Worm (Caenorhabditis elegans) whole organism, midembryonic: Measurements from ENCODE around the gene ceh-24.

ENCODE experiments used
- T22C8.4 ChIP-seq: fragments of 200-800 bp; sonication (Bioruptor generic); IDR thresholded peaks from 2 replicates; pipeline ENCODE4 v1.3.6; 2022; ENCODE audit warnings: missing genetic modification characterization, missing compliant biosample characterization
- cog-1 ChIP-seq: sonication (generic microtip); optimal IDR thresholded peaks from 2 replicates; lab custom pipeline; 2016; ENCODE audit warnings: missing genetic modification characterization, missing compliant biosample characterization
- flt-1 ChIP-seq: fragments of 200-800 bp; sonication (Bioruptor generic); IDR thresholded peaks from 2 replicates; pipeline ENCODE4 v1.3.6; 2022; ENCODE audit warnings: missing genetic modification characterization, missing compliant biosample characterization
- klf-2 ChIP-seq: fragments of 200-800 bp; sonication (Bioruptor generic); conservative IDR thresholded peaks from 2 replicates; pipeline ENCODE4 v1.3.6; 2022; ENCODE audit warnings: missing genetic modification reagents, missing genetic modification characterization, missing compliant biosample characterization
- med-1 ChIP-seq: sonication (generic microtip); optimal IDR thresholded peaks from 2 replicates; lab custom pipeline; 2017; ENCODE audit warnings: missing genetic modification characterization, mild to moderate bottlenecking, missing compliant biosample characterization, antibody characterized with exemption, missing genetic modification reagents; ENCODE audit not compliant: insufficient read depth
- ref-1 ChIP-seq: fragments of 200-800 bp; sonication (Bioruptor generic); conservative IDR thresholded peaks from 2 replicates; pipeline ENCODE4 v1.3.6; 2022; ENCODE audit warnings: missing genetic modification reagents, missing genetic modification characterization, missing compliant biosample characterization
- tab-1 ChIP-seq: fragments of 200-800 bp; sonication (Bioruptor generic); IDR thresholded peaks from 2 replicates; pipeline ENCODE4 v1.3.6; 2022; ENCODE audit warnings: missing genetic modification characterization, missing compliant biosample characterization
- ztf-29 ChIP-seq: fragments of 200-800 bp; sonication (Bioruptor generic); IDR thresholded peaks from 2 replicates; pipeline ENCODE4 v1.3.6; 2022; ENCODE audit warnings: missing genetic modification reagents, missing genetic modification characterization, missing compliant biosample characterization

- TF ChIP-seq tab-1 (no peak), flt-1 (no peak), med-1 (no peak), T22C8.4 (GFP tag; lab: Robert Waterston, UW) (no peak), ref-1 (GFP tag; lab: Robert Waterston, UW) (no peak), ztf-29 (GFP tag; lab: Robert Waterston, UW) (no peak), cog-1 (tag; lab: Kevin White, UChicago) (no peak), klf-2 (GFP tag; lab: Robert Waterston, UW) (no peak)
These were observed 43.3 kb downstream of the ceh-24 start, which contains the start of gene srx-134 for ce11 chrV:13856376-13856775.
